Worm (Caenorhabditis elegans): ENCODE data around the gene F07H5.7.

F07H5.7 gene

DNA sequence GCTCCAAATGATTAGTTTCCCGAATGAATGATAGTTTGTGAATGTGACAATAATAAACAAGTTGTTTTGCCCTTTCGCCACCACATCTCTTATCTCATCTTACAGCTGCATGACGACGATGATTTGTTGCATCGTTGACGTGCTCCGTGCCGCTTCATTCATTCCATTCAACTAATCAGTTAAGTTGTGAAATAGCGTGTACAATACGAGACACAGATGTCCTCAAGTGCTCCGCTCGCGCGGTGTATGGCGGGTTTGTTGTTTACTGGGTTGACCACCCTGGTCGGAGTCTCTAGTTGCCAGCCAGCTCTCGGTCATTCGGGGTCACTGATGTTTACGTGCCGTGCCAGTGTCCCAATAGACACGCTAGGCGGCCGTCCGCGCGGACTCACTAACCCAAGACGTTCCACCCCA lies 46.0 kb downstream of the F07H5.7 start:
- TF ChIP-seq lin-38 (GFP tag; IDR thresholded peaks at IDR 0.05) (no peak), nhr-6 (tag; optimal IDR thresholded peaks at IDR 0.05) (no peak), Y5F2A.4 (GFP tag; optimal IDR thresholded peaks at IDR 0.05) (no peak), nhr-28 (tag; optimal IDR thresholded peaks at IDR 0.05) (peak; percentile 38), Y48G9A.11 (GFP tag; IDR thresholded peaks at IDR 0.05) (no peak), madf-5 (GFP tag; IDR thresholded peaks at IDR 0.05) (no peak), F49E8.2 (tag; optimal IDR thresholded peaks at IDR 0.05; ENCODE audit: borderline replicate concordance) (no peak), ztf-11 (tag; optimal IDR thresholded peaks at IDR 0.05) (no peak), tra-1 (GFP tag; IDR thresholded peaks at IDR 0.05) (no peak), unc-62 (GFP tag; optimal IDR thresholded peaks at IDR 0.05 in 1 of 2) (no peak), unc-62 (tag; optimal IDR thresholded peaks at IDR 0.05) (no peak), D1046.2 (GFP tag; IDR thresholded peaks at IDR 0.05) (no peak), nhr-77 (tag; optimal IDR thresholded peaks at IDR 0.05) (no peak), spr-3 (GFP tag; optimal IDR thresholded peaks at IDR 0.05) (no peak), tag-97 (GFP tag; IDR thresholded peaks at IDR 0.05) (no peak), zip-11 (GFP tag; IDR thresholded peaks at IDR 0.05) (no peak), F44E2.7 (GFP tag; IDR thresholded peaks at IDR 0.05) (no peak), Y105C5A.15 (GFP tag; IDR thresholded peaks at IDR 0.05) (no peak), zip-2 (tag; optimal IDR thresholded peaks at IDR 0.05) (no peak), duxl-1 (tag; optimal IDR thresholded peaks at IDR 0.05; ENCODE audit: poor library complexity) (no peak), nhr-76 (tag; optimal IDR thresholded peaks at IDR 0.05) (no peak), lin-1 (GFP tag; IDR thresholded peaks at IDR 0.05) (no peak), aha-1 (tag) (no peak), nhr-10 (tag; optimal IDR thresholded peaks at IDR 0.05) (no peak), vab-7 (GFP tag; IDR thresholded peaks at IDR 0.05) (no peak), nhr-102 (tag; optimal IDR thresholded peaks at IDR 0.05) (no peak), ceh-20 (GFP tag; IDR thresholded peaks at IDR 0.05) (no peak), mdt-29 (GFP tag; IDR thresholded peaks at IDR 0.05) (no peak), ces-1 (GFP tag; optimal IDR thresholded peaks at IDR 0.05) (no peak), set-16 (GFP tag; IDR thresholded peaks at IDR 0.05) (peak; percentile 49), F26F4.8 (GFP tag; conservative IDR thresholded peaks at IDR 0.05) (no peak), lin-39 (tag; optimal IDR thresholded peaks at IDR 0.05) (no peak), lim-7 (GFP tag; IDR thresholded peaks at IDR 0.05) (no peak), zag-1 (tag; optimal IDR thresholded peaks at IDR 0.05) (no peak), madf-9 (GFP tag; conservative IDR thresholded peaks at IDR 0.05) (no peak), daf-8 (GFP tag; IDR thresholded peaks at IDR 0.05) (no peak), snpc-4 (tag; optimal IDR thresholded peaks at IDR 0.05) (no peak), mxl-3 (GFP tag; optimal IDR thresholded peaks at IDR 0.05) (peak; percentile 7), hlh-11 (tag; optimal IDR thresholded peaks at IDR 0.05) (peak; percentile 33), nhr-42 (GFP tag; IDR thresholded peaks at IDR 0.05) (no peak), ceh-62 (tag; optimal IDR thresholded peaks at IDR 0.05) (no peak), hif-1 (tag; optimal IDR thresholded peaks at IDR 0.05) (peak in 1 of 2 experiments; percentile 33), attf-4 (tag; optimal IDR thresholded peaks at IDR 0.05) (no peak), lir-3 (tag; optimal IDR thresholded peaks at IDR 0.05) (no peak), R02D3.7 (tag; optimal IDR thresholded peaks at IDR 0.05) (no peak), T26A8.4 (GFP tag; IDR thresholded peaks at IDR 0.05) (peak; percentile 14; the same call in 1 of the 2 replicates), F37D6.2 (tag; optimal IDR thresholded peaks at IDR 0.05) (no peak), daf-19 (GFP tag; conservative IDR thresholded peaks at IDR 0.05) (0 out of 2 replicates have a peak, but pooled peaks have one; percentile 11), Y75B8A.6 (GFP tag; IDR thresholded peaks at IDR 0.05) (no peak), hmg-1.1 (GFP tag; IDR thresholded peaks at IDR 0.05) (no peak), nhr-237 (tag; optimal IDR thresholded peaks at IDR 0.05) (no peak), lin-29 (GFP tag; IDR thresholded peaks at IDR 0.05) (no peak), arid-1 (GFP tag; conservative IDR thresholded peaks at IDR 0.05) (no peak), mes-2 (tag; optimal IDR thresholded peaks at IDR 0.05; ENCODE audit: poor library complexity, severe bottlenecking) (no peak)
